Worm (Caenorhabditis elegans) whole organism, young adult: ENCODE measurements around the gene F46B6.13.
A peak's percentile ranks its signal among the peaks of the same experiment; 100 is the strongest.

ENCODE experiments used
- B0261.1 ChIP-seq: sonication (generic microtip); optimal IDR thresholded peaks from 2 replicates; lab custom pipeline; 2016; ENCODE audit warnings: mild to moderate bottlenecking, missing genetic modification characterization, moderate library complexity, missing compliant biosample characterization
- D2030.7 ChIP-seq: fragments of 200-800 bp; sonication (Bioruptor generic); IDR thresholded peaks from 2 replicates; pipeline ENCODE4 v1.3.6; 2022; ENCODE audit warnings: missing genetic modification reagents, missing genetic modification characterization, missing compliant biosample characterization
- F23B12.7 ChIP-seq: sonication (generic microtip); optimal IDR thresholded peaks from 2 replicates; lab custom pipeline; 2017; ENCODE audit warnings: missing genetic modification characterization, mild to moderate bottlenecking, missing compliant biosample characterization, antibody characterized with exemption, moderate library complexity; ENCODE audit not compliant: insufficient read depth
- F33H1.4 ChIP-seq: fragments of 200-800 bp; sonication (Bioruptor generic); IDR thresholded peaks from 2 replicates; pipeline ENCODE4 v1.3.6; 2022; ENCODE audit warnings: missing genetic modification reagents, missing genetic modification characterization, missing compliant biosample characterization
- F52B5.7 ChIP-seq: sonication (generic microtip); optimal IDR thresholded peaks from 2 replicates; lab custom pipeline; 2016; ENCODE audit warnings: mild to moderate bottlenecking, missing genetic modification characterization, missing compliant biosample characterization
- K12H6.12 ChIP-seq: fragments of 200-800 bp; sonication (Bioruptor generic); optimal IDR thresholded peaks from 2 replicates; lab custom pipeline; 2018; ENCODE audit warnings: mild to moderate bottlenecking, missing genetic modification characterization, missing compliant biosample characterization
- Y53F4B.3 ChIP-seq: fragments of 200-800 bp; sonication (Bioruptor generic); IDR thresholded peaks from 2 replicates; pipeline ENCODE4 v1.3.6; 2022; ENCODE audit warnings: missing genetic modification reagents, missing genetic modification characterization, missing compliant biosample characterization
- Y53G8AR.9 ChIP-seq: fragments of 200-800 bp; sonication (Bioruptor generic); conservative IDR thresholded peaks from 2 replicates; pipeline ENCODE4 v1.3.6; 2022; ENCODE audit warnings: missing genetic modification reagents, missing genetic modification characterization, missing compliant biosample characterization
- Y56A3A.18 ChIP-seq: fragments of 200-800 bp; sonication (Bioruptor generic); IDR thresholded peaks from 2 replicates; pipeline ENCODE4 v1.3.6; 2022; ENCODE audit warnings: missing genetic modification reagents, missing genetic modification characterization, missing compliant biosample characterization
- Y79H2A.3 ChIP-seq: fragments of 200-800 bp; sonication (Bioruptor generic); conservative IDR thresholded peaks from 2 replicates; pipeline ENCODE4 v1.3.6; 2022; ENCODE audit warnings: missing genetic modification reagents, missing genetic modification characterization, missing compliant biosample characterization
- ama-1 ChIP-seq, 3 experiments: fragments of 150-350 bp in 1 of 3; sonication (generic microtip) in 2 of 3; optimal IDR thresholded peaks; 2 replicates each; lab custom pipeline; 2014 to 2018; ENCODE audit warnings: missing biosample characterization in 2 of 3, missing genetic modification characterization in 2 of 3, missing genetic modification reagents in 2 of 3
- atf-7 ChIP-seq: sonication (generic microtip); optimal IDR thresholded peaks from 2 replicates; lab custom pipeline; 2017; ENCODE audit warnings: mild to moderate bottlenecking, missing genetic modification characterization, missing compliant biosample characterization
- athp-1 ChIP-seq: sonication (generic microtip); optimal IDR thresholded peaks from 2 replicates; lab custom pipeline; 2017; ENCODE audit warnings: mild to moderate bottlenecking, missing genetic modification characterization, missing compliant biosample characterization
- attf-3 ChIP-seq: fragments of 200-800 bp; sonication (Bioruptor generic); conservative IDR thresholded peaks from 2 replicates; pipeline ENCODE4 v1.3.6; 2022; ENCODE audit warnings: missing genetic modification reagents, missing genetic modification characterization, missing compliant biosample characterization
- bed-1 ChIP-seq: fragments of 200-800 bp; sonication (Bioruptor generic); IDR thresholded peaks from 2 replicates; pipeline ENCODE4 v1.3.6; 2022; ENCODE audit warnings: missing genetic modification reagents, missing genetic modification characterization, missing compliant biosample characterization
- ceh-100 ChIP-seq: fragments of 200-800 bp; sonication (Bioruptor generic); IDR thresholded peaks from 2 replicates; pipeline ENCODE4 v1.3.6; 2022; ENCODE audit warnings: missing genetic modification reagents, missing genetic modification characterization, missing compliant biosample characterization
- ceh-58 ChIP-seq: fragments of 200-800 bp; sonication (Bioruptor generic); IDR thresholded peaks from 2 replicates; pipeline ENCODE4 v1.3.6; 2022; ENCODE audit warnings: missing genetic modification characterization, missing compliant biosample characterization
- ceh-91 ChIP-seq: fragments of 200-800 bp; sonication (Bioruptor generic); IDR thresholded peaks from 2 replicates; pipeline ENCODE4 v1.3.6; 2022; ENCODE audit warnings: missing genetic modification reagents, missing genetic modification characterization, missing compliant biosample characterization
- dpl-1 ChIP-seq: fragments of 150-350 bp; optimal IDR thresholded peaks from 2 replicates; lab custom pipeline; 2014; ENCODE audit warnings: missing biosample characterization, missing genetic modification reagents, missing genetic modification characterization
- egl-18 ChIP-seq: fragments of 200-800 bp; sonication (Bioruptor generic); IDR thresholded peaks from 2 replicates; pipeline ENCODE4 v1.3.6; 2022; ENCODE audit warnings: missing genetic modification reagents, missing genetic modification characterization, missing compliant biosample characterization
- ekl-4 ChIP-seq: fragments of 200-800 bp; sonication (Bioruptor generic); IDR thresholded peaks from 2 replicates; pipeline ENCODE4 v1.3.6; 2022; ENCODE audit warnings: missing genetic modification reagents, missing genetic modification characterization, missing compliant biosample characterization
- fkh-3 ChIP-seq: sonication (generic microtip); optimal IDR thresholded peaks from 2 replicates; lab custom pipeline; 2016; ENCODE audit warnings: mild to moderate bottlenecking, missing genetic modification characterization, missing compliant biosample characterization
- gei-17 ChIP-seq: fragments of 200-800 bp; sonication (Bioruptor generic); optimal IDR thresholded peaks from 2 replicates; lab custom pipeline; 2018; ENCODE audit warnings: mild to moderate bottlenecking, missing genetic modification characterization, missing compliant biosample characterization
- hlh-26 ChIP-seq: fragments of 200-800 bp; sonication (Bioruptor generic); conservative IDR thresholded peaks from 2 replicates; pipeline ENCODE4 v1.3.6; 2022; ENCODE audit warnings: missing genetic modification reagents, missing genetic modification characterization, missing compliant biosample characterization
- hmg-1.2 ChIP-seq: fragments of 200-800 bp; sonication (Bioruptor generic); IDR thresholded peaks from 2 replicates; pipeline ENCODE4 v1.3.6; 2022; ENCODE audit warnings: missing genetic modification reagents, missing genetic modification characterization, missing compliant biosample characterization
- hmg-20 ChIP-seq: fragments of 200-800 bp; sonication (Bioruptor generic); IDR thresholded peaks from 2 replicates; pipeline ENCODE4 v1.3.6; 2022; ENCODE audit warnings: missing genetic modification reagents, missing genetic modification characterization, missing compliant biosample characterization
- lag-1 ChIP-seq: fragments of 200-800 bp; sonication (Bioruptor generic); IDR thresholded peaks from 2 replicates; pipeline ENCODE4 v1.3.6; 2022; ENCODE audit warnings: missing genetic modification reagents, missing genetic modification characterization, missing compliant biosample characterization
- let-526 ChIP-seq: fragments of 200-800 bp; sonication (Bioruptor generic); IDR thresholded peaks from 2 replicates; pipeline ENCODE4 v1.3.6; 2022; ENCODE audit warnings: missing genetic modification reagents, missing genetic modification characterization, missing compliant biosample characterization
- let-607 ChIP-seq, 2 experiments: fragments of 200-800 bp in 1 of 2; sonication (Bioruptor generic) in 1 of 2; sonication (generic microtip) in 1 of 2; optimal IDR thresholded peaks; 2 replicates each; lab custom pipeline; 2016 to 2018; ENCODE audit warnings: mild to moderate bottlenecking in 2 of 2, missing compliant biosample characterization in 2 of 2, missing genetic modification characterization in 2 of 2, moderate library complexity in 2 of 2, missing genotype in 1 of 2
- lin-54 ChIP-seq: fragments of 200-800 bp; sonication (Bioruptor generic); optimal IDR thresholded peaks from 2 replicates; lab custom pipeline; 2018; ENCODE audit warnings: mild to moderate bottlenecking, missing genetic modification characterization, missing compliant biosample characterization
- madf-3 ChIP-seq: fragments of 200-800 bp; sonication (Bioruptor generic); IDR thresholded peaks from 2 replicates; pipeline ENCODE4 v1.3.6; 2022; ENCODE audit warnings: missing genetic modification reagents, missing genetic modification characterization, missing compliant biosample characterization
- nfyb-1 ChIP-seq: fragments of 200-800 bp; sonication (Bioruptor generic); IDR thresholded peaks from 2 replicates; pipeline ENCODE4 v1.3.6; 2022; ENCODE audit warnings: missing genetic modification reagents, missing genetic modification characterization, missing compliant biosample characterization
- nhr-27 ChIP-seq: fragments of 200-800 bp; sonication (Bioruptor generic); optimal IDR thresholded peaks from 2 replicates; lab custom pipeline; 2018; ENCODE audit warnings: mild to moderate bottlenecking, missing genetic modification characterization, moderate library complexity, missing compliant biosample characterization
- nhr-90 ChIP-seq: sonication (generic microtip); optimal IDR thresholded peaks from 2 replicates; lab custom pipeline; 2016; ENCODE audit warnings: missing genotype, mild to moderate bottlenecking, missing genetic modification characterization, missing compliant biosample characterization
- rcor-1 ChIP-seq: fragments of 200-800 bp; sonication (Bioruptor generic); IDR thresholded peaks from 2 replicates; pipeline ENCODE4 v1.3.6; 2022; ENCODE audit warnings: missing genetic modification reagents, missing genetic modification characterization, missing compliant biosample characterization
- rpc-1 ChIP-seq, 2 experiments: fragments of 150-350 bp in 1 of 2; sonication (generic microtip) in 1 of 2; optimal IDR thresholded peaks; 2 replicates each; lab custom pipeline; 2014 to 2018; ENCODE audit warnings: missing biosample characterization in 1 of 2, missing genetic modification characterization in 1 of 2, missing genetic modification reagents in 1 of 2, missing genotype in 1 of 2
- sdz-38 ChIP-seq: sonication (generic microtip); optimal IDR thresholded peaks from 2 replicates; lab custom pipeline; 2016; ENCODE audit warnings: missing genotype, missing genetic modification characterization, missing compliant biosample characterization
- snpc-3.4 ChIP-seq: sonication (generic microtip); optimal IDR thresholded peaks from 2 replicates; lab custom pipeline; 2017; ENCODE audit warnings: missing genetic modification characterization, mild to moderate bottlenecking, missing compliant biosample characterization, antibody characterized with exemption, moderate library complexity, missing genotype, missing genetic modification reagents
- snpc-4 ChIP-seq, 5 experiments: fragments of 150-350 bp in 1 of 5; sonication (generic microtip) in 4 of 5; optimal IDR thresholded peaks; 2 replicates each; lab custom pipeline; 2014 to 2018; ENCODE audit warnings: missing genetic modification characterization in 5 of 5, missing biosample characterization in 3 of 5, antibody characterized with exemption in 2 of 5, mild to moderate bottlenecking in 2 of 5, missing compliant biosample characterization in 2 of 5, missing genotype in 2 of 5, moderate library complexity in 2 of 5, missing genetic modification reagents in 1 of 5
- somi-1 ChIP-seq: fragments of 200-800 bp; sonication (Bioruptor generic); optimal IDR thresholded peaks from 2 replicates; lab custom pipeline; 2018; ENCODE audit warnings: mild to moderate bottlenecking, missing genetic modification characterization, missing compliant biosample characterization
- unc-62 ChIP-seq: fragments of 150-350 bp; optimal IDR thresholded peaks from 2 replicates; lab custom pipeline; 2014; ENCODE audit warnings: missing biosample characterization, missing genetic modification reagents, missing genetic modification characterization
- zfh-2 ChIP-seq: fragments of 200-800 bp; sonication (Bioruptor generic); conservative IDR thresholded peaks from 2 replicates; pipeline ENCODE4 v1.3.6; 2022; ENCODE audit warnings: missing genetic modification reagents, missing genetic modification characterization, missing compliant biosample characterization
- ztf-28 ChIP-seq: fragments of 200-800 bp; sonication (Bioruptor generic); IDR thresholded peaks from 2 replicates; pipeline ENCODE4 v1.3.6; 2022; ENCODE audit warnings: missing genetic modification reagents, missing genetic modification characterization, missing compliant biosample characterization
- ztf-3 ChIP-seq: fragments of 200-800 bp; sonication (Bioruptor generic); optimal IDR thresholded peaks from 2 replicates; lab custom pipeline; 2018; ENCODE audit warnings: mild to moderate bottlenecking, missing genetic modification characterization, missing compliant biosample characterization
- ztf-6 ChIP-seq: fragments of 200-800 bp; sonication (Bioruptor generic); IDR thresholded peaks from 2 replicates; pipeline ENCODE4 v1.3.6; 2022; ENCODE audit warnings: missing genetic modification reagents, missing genetic modification characterization, missing compliant biosample characterization

F46B6.13 gene

ce11 chrV:9789657-9790261, 9.2 kb downstream of the F46B6.13 start, which contains the start of gene ztf-7 (continued):
- TF ChIP-seq nhr-27 (tag; lab: Kevin White, UChicago), result peak; percentile 8
- TF ChIP-seq hmg-20 (GFP tag; lab: Robert Waterston, UW), result peak; percentile 63
- peak; percentile 75 for TF ChIP-seq ztf-3
- TF ChIP-seq lag-1 (GFP tag; lab: Robert Waterston, UW), result 0 out of 2 replicates have a peak, but pooled peaks have one; percentile 56
- no peak for TF ChIP-seq rpc-1 (optimal IDR thresholded peaks at IDR 0.05; lab: Kevin White, UChicago)
- no peak for TF ChIP-seq rpc-1 (tag; optimal IDR thresholded peaks at IDR 0.05; lab: Kevin White, UChicago)
- peak; percentile 61 for TF ChIP-seq athp-1
- TF ChIP-seq Y53F4B.3 (GFP tag; lab: Robert Waterston, UW), result no peak
- peak; percentile 97 for TF ChIP-seq K12H6.12
- TF ChIP-seq somi-1 (GFP tag; lab: Kevin White, UChicago), result peak; percentile 92
- no peak for TF ChIP-seq ama-1 (optimal IDR thresholded peaks at IDR 0.05; lab: Kevin White, UChicago)
- no peak for TF ChIP-seq ama-1 (GFP tag; optimal IDR thresholded peaks at IDR 0.05; lab: Kevin White, UChicago)
- 0 out of 2 replicates have a peak, but pooled peaks have one; percentile 42 for TF ChIP-seq ztf-6 (GFP tag; lab: Robert Waterston, UW)
- peak; percentile 62 for TF ChIP-seq F33H1.4
- no peak for TF ChIP-seq zfh-2 (GFP tag; lab: Robert Waterston, UW)
- peak; percentile 99 for TF ChIP-seq hmg-1.2 (GFP tag; lab: Robert Waterston, UW)
- no peak for TF ChIP-seq Y79H2A.3 (GFP tag; lab: Robert Waterston, UW)
- TF ChIP-seq sdz-38, result no peak
- TF ChIP-seq snpc-4 (GFP tag; optimal IDR thresholded peaks at IDR 0.05; lab: Kevin White, UChicago), result peak; percentile 67
- TF ChIP-seq snpc-4 (tag; optimal IDR thresholded peaks at IDR 0.05; lab: Kevin White, UChicago), result peak in 3 of 4 experiments; percentile 77 to 87 (median 84)
- 0 out of 2 replicates have a peak, but pooled peaks have one; percentile 64 for TF ChIP-seq egl-18 (GFP tag; lab: Robert Waterston, UW)
- TF ChIP-seq nfyb-1 (GFP tag; lab: Robert Waterston, UW), result peak; percentile 96
- peak; percentile 96 for TF ChIP-seq ekl-4 (GFP tag; lab: Robert Waterston, UW)
- TF ChIP-seq gei-17, result peak; percentile 89
- peak; percentile 26; the same call in 1 of the 2 replicates for TF ChIP-seq D2030.7 (GFP tag; lab: Robert Waterston, UW)
- peak; percentile 92 for TF ChIP-seq rcor-1 (GFP tag; lab: Robert Waterston, UW)
- no peak for TF ChIP-seq snpc-3.4 (tag; lab: Kevin White, UChicago)
- TF ChIP-seq let-526 (GFP tag; lab: Robert Waterston, UW), result peak; percentile 93
- peak; percentile 55 for TF ChIP-seq F23B12.7 (tag; lab: Kevin White, UChicago)
- peak; percentile 82 for TF ChIP-seq ceh-100
- 0 out of 2 replicates have a peak, but pooled peaks have one; percentile 75 for TF ChIP-seq bed-1
- no peak for TF ChIP-seq unc-62 (GFP tag; lab: Kevin White, UChicago)
- TF ChIP-seq ceh-91 (GFP tag; lab: Robert Waterston, UW), result peak; percentile 37; the same call in 1 of the 2 replicates
- TF ChIP-seq Y56A3A.18 (GFP tag; lab: Robert Waterston, UW), result peak; percentile 94
- TF ChIP-seq hlh-26 (GFP tag; lab: Robert Waterston, UW), result no peak
- TF ChIP-seq fkh-3 (tag; lab: Kevin White, UChicago), result no peak
- no peak for TF ChIP-seq ztf-28 (GFP tag; lab: Robert Waterston, UW)
- peak; percentile 77 for TF ChIP-seq nhr-90 (tag; lab: Kevin White, UChicago)
- peak; percentile 49 for TF ChIP-seq dpl-1
- TF ChIP-seq madf-3 (GFP tag; lab: Robert Waterston, UW), result peak; percentile 88
- peak; percentile 12 for TF ChIP-seq B0261.1 (tag; lab: Kevin White, UChicago)
- peak; percentile 97 to 98 for TF ChIP-seq let-607 (tag; optimal IDR thresholded peaks at IDR 0.05; lab: Kevin White, UChicago)
- TF ChIP-seq Y53G8AR.9, result peak; percentile 95
- peak; percentile 31 for TF ChIP-seq F52B5.7 (tag; lab: Kevin White, UChicago)
- peak; percentile 96 for TF ChIP-seq atf-7 (tag; lab: Kevin White, UChicago)
- peak; percentile 91 for TF ChIP-seq lin-54 (GFP tag; lab: Kevin White, UChicago)
- TF ChIP-seq attf-3, result peak; percentile 51; the same call in 1 of the 2 replicates
- TF ChIP-seq ceh-58 (GFP tag; lab: Robert Waterston, UW), result no peak
